Fruit fly (Drosophila melanogaster) whole organism, prepupa: Measurements from ENCODE around the gene NetB.

Experiments
- Blimp-1 ChIP-seq: fragments of 200-800 bp; sonication (Bioruptor generic); optimal IDR thresholded peaks from 3 replicates; lab custom pipeline; 2017; ENCODE audit warnings: missing biosample characterization, missing genetic modification characterization, mild to moderate bottlenecking, moderate library complexity, missing genetic modification reagents
- CG10631 ChIP-seq: fragments of 200-800 bp; sonication (Bioruptor generic); optimal IDR thresholded peaks from 2 replicates; lab custom pipeline; 2016; ENCODE audit warnings: missing biosample characterization, missing genetic modification characterization
- CG11762 ChIP-seq: fragments of 200-800 bp; sonication (Bioruptor generic); optimal IDR thresholded peaks from 3 replicates; lab custom pipeline; 2016; ENCODE audit warnings: missing biosample characterization, missing genetic modification characterization; ENCODE audit not compliant: insufficient read depth
- CG15336 ChIP-seq: fragments of 200-800 bp; sonication (Bioruptor generic); IDR thresholded peaks from 2 replicates; pipeline ENCODE4 v1.3.6; 2022; ENCODE audit warnings: missing biosample characterization, missing genetic modification characterization
- CG1621 ChIP-seq: fragments of 200-800 bp; sonication (Bioruptor generic); optimal IDR thresholded peaks from 3 replicates; lab custom pipeline; 2018; ENCODE audit warnings: missing biosample characterization, mild to moderate bottlenecking, missing genetic modification characterization
- CG16779 ChIP-seq: fragments of 200-800 bp; sonication (Bioruptor generic); optimal IDR thresholded peaks from 3 replicates; lab custom pipeline; 2017; ENCODE audit warnings: missing biosample characterization, mild to moderate bottlenecking, missing genetic modification characterization
- CG32006 ChIP-seq: fragments of 200-800 bp; sonication (Bioruptor generic); optimal IDR thresholded peaks from 3 replicates; lab custom pipeline; 2017; ENCODE audit warnings: missing biosample characterization, mild to moderate bottlenecking, missing genetic modification characterization
- CG34406 ChIP-seq: fragments of 200-800 bp; sonication (Bioruptor generic); optimal IDR thresholded peaks from 3 replicates; lab custom pipeline; 2016; ENCODE audit warnings: missing biosample characterization, missing genetic modification characterization
- CG6163 ChIP-seq: fragments of 200-800 bp; sonication (Bioruptor generic); IDR thresholded peaks from 3 replicates; pipeline ENCODE4 v1.3.6; 2022; ENCODE audit warnings: missing biosample characterization, missing genetic modification characterization
- CG6276 ChIP-seq: fragments of 200-800 bp; sonication (Bioruptor generic); optimal IDR thresholded peaks from 2 replicates; lab custom pipeline; 2017; ENCODE audit warnings: missing biosample characterization, mild to moderate bottlenecking, missing genetic modification characterization
- CG6792 ChIP-seq: fragments of 200-800 bp; sonication (Bioruptor generic); optimal IDR thresholded peaks from 3 replicates; lab custom pipeline; 2016; ENCODE audit warnings: missing biosample characterization, missing genetic modification characterization
- CG6808 ChIP-seq: fragments of 200-800 bp; sonication (Bioruptor generic); optimal IDR thresholded peaks from 3 replicates; lab custom pipeline; 2017; ENCODE audit warnings: missing biosample characterization, missing genetic modification characterization, mild to moderate bottlenecking, moderate library complexity, missing genetic modification reagents
- CG7368 ChIP-seq: fragments of 200-800 bp; sonication (Bioruptor generic); optimal IDR thresholded peaks from 3 replicates; lab custom pipeline; 2016; ENCODE audit warnings: missing biosample characterization, missing genetic modification characterization
- CG8119 ChIP-seq: fragments of 200-800 bp; sonication (Bioruptor generic); IDR thresholded peaks from 3 replicates; pipeline ENCODE4 v1.3.6; 2022; ENCODE audit warnings: missing biosample characterization, missing genetic modification characterization
- CG8319 ChIP-seq: fragments of 200-800 bp; sonication (Bioruptor generic); optimal IDR thresholded peaks from 3 replicates; lab custom pipeline; 2016; ENCODE audit warnings: missing biosample characterization, missing genetic modification characterization
- CG8632 ChIP-seq: fragments of 200-800 bp; sonication (Bioruptor generic); optimal IDR thresholded peaks from 3 replicates; lab custom pipeline; 2016; ENCODE audit warnings: missing biosample characterization, missing genetic modification characterization
- Eip75B ChIP-seq: fragments of 200-800 bp; sonication (Bioruptor generic); optimal IDR thresholded peaks from 3 replicates; lab custom pipeline; 2016; ENCODE audit warnings: missing biosample characterization, missing genetic modification characterization
- Eip78C ChIP-seq: fragments of 200-800 bp; sonication (Bioruptor generic); peaks from one replicate; lab custom pipeline; 2016; ENCODE audit warnings: missing biosample characterization, missing genetic modification characterization
- Eip93F ChIP-seq: fragments of 200-800 bp; sonication (Bioruptor generic); optimal IDR thresholded peaks from 2 replicates; lab custom pipeline; 2016; ENCODE audit warnings: missing biosample characterization, mild to moderate bottlenecking, missing genetic modification characterization
- Hr38 ChIP-seq: sonication (Bioruptor generic); optimal IDR thresholded peaks from 2 replicates; lab custom pipeline; 2016; ENCODE audit warnings: missing biosample characterization, missing genetic modification characterization
- Hr39 ChIP-seq: fragments of 200-800 bp; sonication (Bioruptor generic); optimal IDR thresholded peaks from 2 replicates; lab custom pipeline; 2016; ENCODE audit warnings: missing biosample characterization, missing genetic modification characterization
- Hr4 ChIP-seq: fragments of 200-800 bp; sonication (Bioruptor generic); optimal IDR thresholded peaks from 3 replicates; lab custom pipeline; 2016; ENCODE audit warnings: missing biosample characterization, missing genetic modification characterization
- Met ChIP-seq: fragments of 200-800 bp; sonication (Bioruptor generic); optimal IDR thresholded peaks from 3 replicates; lab custom pipeline; 2016; ENCODE audit warnings: missing biosample characterization, missing genetic modification characterization
- Smox ChIP-seq: fragments of 200-800 bp; sonication (Bioruptor generic); optimal IDR thresholded peaks from 3 replicates; lab custom pipeline; 2016; ENCODE audit warnings: missing biosample characterization, missing genetic modification characterization
- Sox102F ChIP-seq: fragments of 200-800 bp; sonication (Bioruptor generic); optimal IDR thresholded peaks from 2 replicates; lab custom pipeline; 2016; ENCODE audit warnings: missing biosample characterization, mild to moderate bottlenecking, missing genetic modification characterization
- Sox14 ChIP-seq: fragments of 200-800 bp; sonication (Bioruptor generic); optimal IDR thresholded peaks from 3 replicates; lab custom pipeline; 2016; ENCODE audit warnings: missing biosample characterization, missing genetic modification characterization
- Sox15 ChIP-seq: fragments of 200-800 bp; sonication (Bioruptor generic); optimal IDR thresholded peaks from 3 replicates; lab custom pipeline; 2016; ENCODE audit warnings: missing biosample characterization, missing genetic modification characterization
- acj6 ChIP-seq: fragments of 200-800 bp; sonication (Bioruptor generic); optimal IDR thresholded peaks from 3 replicates; lab custom pipeline; 2016; ENCODE audit warnings: missing biosample characterization, missing genetic modification characterization
- cyc ChIP-seq: fragments of 200-800 bp; sonication (Bioruptor generic); optimal IDR thresholded peaks from 3 replicates; lab custom pipeline; 2016; ENCODE audit warnings: missing biosample characterization, missing genetic modification characterization
- dac ChIP-seq: fragments of 200-800 bp; sonication (Bioruptor generic); optimal IDR thresholded peaks from 2 replicates; lab custom pipeline; 2017; ENCODE audit warnings: missing biosample characterization, mild to moderate bottlenecking, missing genetic modification characterization
- eg ChIP-seq: fragments of 200-800 bp; sonication (Bioruptor generic); IDR thresholded peaks from 3 replicates; pipeline ENCODE4 v1.3.6; 2022; ENCODE audit warnings: missing biosample characterization, missing genetic modification characterization
- fd85E ChIP-seq: fragments of 200-800 bp; sonication (Bioruptor generic); optimal IDR thresholded peaks from 3 replicates; lab custom pipeline; 2016; ENCODE audit warnings: missing biosample characterization, missing genetic modification characterization
- fkh ChIP-seq: fragments of 200-800 bp; sonication (Bioruptor generic); optimal IDR thresholded peaks from 3 replicates; lab custom pipeline; 2017; ENCODE audit warnings: missing biosample characterization, mild to moderate bottlenecking, missing genetic modification characterization, moderate library complexity
- pdm3 ChIP-seq: fragments of 200-800 bp; sonication (Bioruptor generic); optimal IDR thresholded peaks from 3 replicates; lab custom pipeline; 2016; ENCODE audit warnings: missing biosample characterization, missing genetic modification characterization
- salr ChIP-seq, 2 experiments: fragments of 200-800 bp; sonication (Bioruptor generic); optimal IDR thresholded peaks; 3 replicates each; lab custom pipeline; 2016 to 2018; ENCODE audit warnings: missing biosample characterization in 2 of 2, missing genetic modification characterization in 2 of 2, mild to moderate bottlenecking in 1 of 2
- spab ChIP-seq: fragments of 200-800 bp; sonication (Bioruptor generic); optimal IDR thresholded peaks from 2 replicates; lab custom pipeline; 2017; ENCODE audit warnings: missing biosample characterization, mild to moderate bottlenecking, missing genetic modification characterization, missing genetic modification reagents
- ss ChIP-seq, 2 experiments: fragments of 200-800 bp; sonication (Bioruptor generic); optimal IDR thresholded peaks; 2 replicates in 1 of 2; 3 replicates in 1 of 2; lab custom pipeline; 2017 to 2018; ENCODE audit warnings: mild to moderate bottlenecking in 2 of 2, missing biosample characterization in 2 of 2, missing genetic modification characterization in 2 of 2, moderate library complexity in 1 of 2
- svp ChIP-seq: fragments of 200-800 bp; sonication (Bioruptor generic); peaks from one replicate; lab custom pipeline; 2016; ENCODE audit warnings: missing biosample characterization, missing genetic modification characterization
- topi ChIP-seq: fragments of 200-800 bp; sonication (Bioruptor generic); optimal IDR thresholded peaks from 3 replicates; lab custom pipeline; 2016; ENCODE audit warnings: missing biosample characterization, missing genetic modification characterization
- vri ChIP-seq: fragments of 200-800 bp; sonication (Bioruptor generic); optimal IDR thresholded peaks from 3 replicates; lab custom pipeline; 2016; ENCODE audit warnings: missing biosample characterization, mild to moderate bottlenecking, missing genetic modification characterization

NetB gene

dm6 chrX:14749086-14749874 is at the start of gene NetB:
Gene NetB (minus strand): TSS chrX:14749376.
- TF ChIP-seq dac (GFP tag; lab: Kevin White, UChicago) (no peak), Sox14 (GFP tag; lab: Kevin White, UChicago) (no peak), Smox (GFP tag; lab: Kevin White, UChicago) (no peak), CG10631 (no peak), Sox102F (GFP tag; lab: Kevin White, UChicago) (no peak), vri (GFP tag; lab: Kevin White, UChicago) (no peak), CG6792 (GFP tag; lab: Kevin White, UChicago) (no peak), svp (GFP tag; lab: Kevin White, UChicago) (peak; percentile 40), fkh (GFP tag; lab: Kevin White, UChicago) (peak; percentile 17), CG8319 (no peak), CG8119 (GFP tag; lab: Robert Waterston, UW) (0 out of 3 replicates have a peak, but pooled peaks have one; percentile 13), CG8632 (GFP tag; lab: Kevin White, UChicago) (no peak), Hr39 (GFP tag; lab: Kevin White, UChicago) (no peak), pdm3 (GFP tag; lab: Kevin White, UChicago) (peak; percentile 9), CG15336 (GFP tag; lab: Robert Waterston, UW) (0 out of 2 replicates have a peak, but pooled peaks have one; percentile 14), salr (GFP tag; optimal IDR thresholded peaks at IDR 0.05; lab: Kevin White, UChicago) (peak in 1 of 2 experiments; percentile 10), CG32006 (GFP tag; lab: Kevin White, UChicago) (peak; percentile 7), ss (GFP tag; optimal IDR thresholded peaks at IDR 0.05; lab: Kevin White, UChicago) (peak in 1 of 2 experiments; percentile 1), CG16779 (tag; lab: Kevin White, UChicago) (no peak), fd85E (GFP tag; lab: Kevin White, UChicago) (no peak), CG6276 (GFP tag; lab: Kevin White, UChicago) (no peak), Eip78C (peak; percentile 49), Eip93F (no peak), CG6163 (GFP tag; lab: Robert Waterston, UW) (peak; percentile 9; the same call in 1 of the 3 replicates), CG11762 (GFP tag; lab: Kevin White, UChicago) (no peak)

dm6 chrX:14786451-14786850 is 37.3 kb upstream of the NetB start, which contains the start of gene Ag5r:
Gene Ag5r (minus strand): TSS chrX:14786551.
- TF ChIP-seq CG32006 (GFP tag; lab: Kevin White, UChicago) (no peak), CG10631 (no peak), Smox (GFP tag; lab: Kevin White, UChicago) (no peak), topi (GFP tag; lab: Kevin White, UChicago) (no peak), acj6 (no peak), CG7368 (GFP tag; lab: Kevin White, UChicago) (no peak), CG1621 (tag; lab: Kevin White, UChicago) (no peak), CG8319 (no peak), eg (GFP tag; lab: Robert Waterston, UW) (no peak), CG34406 (no peak), Met (no peak), Eip75B (GFP tag; lab: Kevin White, UChicago) (no peak), Hr38 (GFP tag; lab: Kevin White, UChicago) (no peak), Hr4 (no peak), CG11762 (GFP tag; lab: Kevin White, UChicago) (no peak), Eip93F (no peak)

- TF ChIP-seq cyc (GFP tag; lab: Kevin White, UChicago) = no peak
- no peak for TF ChIP-seq CG8319
- TF ChIP-seq dac (GFP tag; lab: Kevin White, UChicago) = no peak
- TF ChIP-seq pdm3 (GFP tag; lab: Kevin White, UChicago) = no peak
- no peak for TF ChIP-seq Blimp-1 (GFP tag; lab: Kevin White, UChicago)
- no peak for TF ChIP-seq CG6808 (GFP tag; lab: Kevin White, UChicago)
- TF ChIP-seq spab = no peak
- TF ChIP-seq Hr38 (GFP tag; lab: Kevin White, UChicago) = no peak
- no peak for TF ChIP-seq Sox15 (GFP tag; lab: Kevin White, UChicago)
- no peak for TF ChIP-seq CG32006 (GFP tag; lab: Kevin White, UChicago)
- TF ChIP-seq Eip78C = no peak
- TF ChIP-seq Sox14 (GFP tag; lab: Kevin White, UChicago) = no peak
These were observed 34.9 kb upstream of the NetB start, which contains the start of gene Ag5r2 for dm6 chrX:14784002-14784568. Gene Ag5r2 (minus strand): TSS chrX:14784052.
